Fruit fly (Drosophila melanogaster): ENCODE results near the gene heca.
A peak's percentile ranks its signal among the peaks of the same experiment; 100 is the strongest.

heca gene

DNA sequence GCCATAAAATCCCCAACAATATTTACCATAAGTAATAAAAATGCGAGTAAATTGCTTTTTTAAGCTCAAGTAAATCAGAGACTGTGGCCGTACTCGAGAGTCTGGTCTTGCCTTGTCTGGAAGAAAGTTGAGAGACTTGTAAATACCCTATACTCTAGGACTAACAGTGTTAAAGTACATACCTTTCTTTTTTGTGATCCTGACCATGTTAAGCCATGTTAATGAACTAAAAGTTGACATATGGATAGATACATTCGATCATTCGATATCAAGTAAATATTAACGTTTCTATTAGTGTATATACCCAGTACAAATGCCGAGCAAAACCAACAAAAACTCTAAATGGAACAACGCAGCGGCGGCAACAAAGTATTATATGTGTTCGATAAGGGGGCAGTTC is 58.4 kb downstream of the heca start (continued):
- TF ChIP-seq lov (optimal IDR thresholded peaks at IDR 0.05) (no peak), lov (GFP tag; IDR thresholded peaks at IDR 0.05) (no peak), HHEX (GFP tag; optimal IDR thresholded peaks at IDR 0.05) (peak; percentile 33), CG4360 (GFP tag; IDR thresholded peaks at IDR 0.05) (peak; percentile 51), Ada2b (GFP tag; IDR thresholded peaks at IDR 0.05) (peak; percentile 36; the same call in 1 of the 2 replicates), ind (GFP tag; optimal IDR thresholded peaks at IDR 0.05) (peak; percentile 39), eyg (GFP tag; optimal IDR thresholded peaks at IDR 0.05) (peak; percentile 4), CG10654 (GFP tag; optimal IDR thresholded peaks at IDR 0.05) (peak; percentile 43), gem (tag; optimal IDR thresholded peaks at IDR 0.05) (peak; percentile 62), CG5953 (GFP tag; IDR thresholded peaks at IDR 0.05) (no peak), CG6272 (GFP tag; IDR thresholded peaks at IDR 0.05) (no peak), CG16813 (GFP tag; IDR thresholded peaks at IDR 0.05; ENCODE audit: partially characterized antibody) (no peak), corto (GFP tag; optimal IDR thresholded peaks at IDR 0.05) (peak; percentile 38), Sry-β (GFP tag; optimal IDR thresholded peaks at IDR 0.05) (no peak), CG15696 (tag; optimal IDR thresholded peaks at IDR 0.05) (no peak), crp (GFP tag; optimal IDR thresholded peaks at IDR 0.05) (no peak), az2 (GFP tag; optimal IDR thresholded peaks at IDR 0.05) (peak; percentile 26), CG4617 (GFP tag; optimal IDR thresholded peaks at IDR 0.05; ENCODE audit: borderline replicate concordance) (no peak), z (GFP tag; IDR thresholded peaks at IDR 0.05) (no peak), gsb-n (tag; optimal IDR thresholded peaks at IDR 0.05) (no peak), jumu (GFP tag; optimal IDR thresholded peaks at IDR 0.05) (no peak), Sry-δ (GFP tag; optimal IDR thresholded peaks at IDR 0.05) (peak; percentile 10), knrl (GFP tag; IDR thresholded peaks at IDR 0.05; ENCODE audit: partially characterized antibody) (no peak), scrt (GFP tag; optimal IDR thresholded peaks at IDR 0.05) (no peak), eve (GFP tag; optimal IDR thresholded peaks at IDR 0.05) (no peak), CG7372 (GFP tag; IDR thresholded peaks at IDR 0.05) (no peak), lola (GFP tag; optimal IDR thresholded peaks at IDR 0.05) (no peak), CG16863 (GFP tag; optimal IDR thresholded peaks at IDR 0.05) (peak; percentile 13), lbe (GFP tag; optimal IDR thresholded peaks at IDR 0.05) (peak; percentile 58), tin (GFP tag; optimal IDR thresholded peaks at IDR 0.05) (peak; percentile 14), CG4328 (GFP tag; optimal IDR thresholded peaks at IDR 0.05) (no peak), CG18764 (GFP tag; optimal IDR thresholded peaks at IDR 0.05) (no peak), CG6175 (GFP tag; IDR thresholded peaks at IDR 0.05) (no peak), CG8290 (GFP tag; optimal IDR thresholded peaks at IDR 0.05) (no peak), CG8290 (tag; optimal IDR thresholded peaks at IDR 0.05) (peak in 1 of 2 experiments; percentile 44), Ets65A (GFP tag) (no peak), nau (GFP tag; optimal IDR thresholded peaks at IDR 0.05) (no peak), CHES-1-like (GFP tag; optimal IDR thresholded peaks at IDR 0.05) (no peak), CG10274 (GFP tag; optimal IDR thresholded peaks at IDR 0.05) (no peak), Hmr (GFP tag; optimal IDR thresholded peaks at IDR 0.05) (peak; percentile 30), CG2202 (tag; optimal IDR thresholded peaks at IDR 0.05) (no peak), ham (GFP tag; IDR thresholded peaks at IDR 0.05) (no peak), kah (GFP tag; optimal IDR thresholded peaks at IDR 0.05) (no peak), Myb (GFP tag; optimal IDR thresholded peaks at IDR 0.05) (no peak), Hr51 (GFP tag; optimal IDR thresholded peaks at IDR 0.05) (peak in 1 of 2 experiments; percentile 30), CG10267 (tag; optimal IDR thresholded peaks at IDR 0.05) (peak; percentile 44), CG18599 (GFP tag; optimal IDR thresholded peaks at IDR 0.05) (peak; percentile 61), CG13894 (tag; optimal IDR thresholded peaks at IDR 0.05) (no peak), CG12769 (tag; optimal IDR thresholded peaks at IDR 0.05) (peak; percentile 5), CG30431 (GFP tag; optimal IDR thresholded peaks at IDR 0.05) (no peak), hb (GFP tag; IDR thresholded peaks at IDR 0.05; ENCODE audit: partially characterized antibody) (no peak)
